Worm (Caenorhabditis elegans): ENCODE measurements around the gene lin-2.

DNA sequence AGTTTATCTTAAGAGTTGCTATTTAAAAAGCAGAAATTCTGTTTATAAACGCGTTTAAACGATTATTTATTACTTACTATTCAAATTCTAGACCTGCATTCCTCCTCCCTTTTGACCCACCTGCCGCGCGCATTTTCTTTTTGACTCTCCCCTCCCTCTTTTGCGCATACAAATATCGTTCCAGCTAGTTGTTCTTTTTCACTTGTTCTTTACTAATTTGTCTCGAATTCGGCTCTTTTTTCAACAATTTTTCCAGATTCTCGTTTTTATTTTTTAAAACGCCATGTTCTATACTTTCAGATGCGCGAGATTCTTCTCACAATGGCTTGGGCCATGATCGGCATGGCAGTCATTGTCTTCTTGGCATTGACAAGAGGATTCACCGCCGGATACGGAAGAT lies 48.5 kb downstream of the lin-2 start, which contains the start of gene F19H6.4:
- TF ChIP-seq ceh-39 (tag; optimal IDR thresholded peaks at IDR 0.05): no peak
- TF ChIP-seq nhr-12 (tag; optimal IDR thresholded peaks at IDR 0.05): no peak
- no peak for TF ChIP-seq lin-13 (tag; optimal IDR thresholded peaks at IDR 0.05)
- no peak for TF ChIP-seq M03D4.4 (tag; optimal IDR thresholded peaks at IDR 0.05)
- no peak for TF ChIP-seq mls-2 (tag; optimal IDR thresholded peaks at IDR 0.05)
- no peak for TF ChIP-seq nhr-237 (tag; optimal IDR thresholded peaks at IDR 0.05)
- TF ChIP-seq snpc-4 (tag; optimal IDR thresholded peaks at IDR 0.05): no peak

Measured in whole organism, mixed stage, embryonic.